Fruit fly (Drosophila melanogaster): ENCODE results near the gene Pglym78.

Pglym78 gene

DNA sequence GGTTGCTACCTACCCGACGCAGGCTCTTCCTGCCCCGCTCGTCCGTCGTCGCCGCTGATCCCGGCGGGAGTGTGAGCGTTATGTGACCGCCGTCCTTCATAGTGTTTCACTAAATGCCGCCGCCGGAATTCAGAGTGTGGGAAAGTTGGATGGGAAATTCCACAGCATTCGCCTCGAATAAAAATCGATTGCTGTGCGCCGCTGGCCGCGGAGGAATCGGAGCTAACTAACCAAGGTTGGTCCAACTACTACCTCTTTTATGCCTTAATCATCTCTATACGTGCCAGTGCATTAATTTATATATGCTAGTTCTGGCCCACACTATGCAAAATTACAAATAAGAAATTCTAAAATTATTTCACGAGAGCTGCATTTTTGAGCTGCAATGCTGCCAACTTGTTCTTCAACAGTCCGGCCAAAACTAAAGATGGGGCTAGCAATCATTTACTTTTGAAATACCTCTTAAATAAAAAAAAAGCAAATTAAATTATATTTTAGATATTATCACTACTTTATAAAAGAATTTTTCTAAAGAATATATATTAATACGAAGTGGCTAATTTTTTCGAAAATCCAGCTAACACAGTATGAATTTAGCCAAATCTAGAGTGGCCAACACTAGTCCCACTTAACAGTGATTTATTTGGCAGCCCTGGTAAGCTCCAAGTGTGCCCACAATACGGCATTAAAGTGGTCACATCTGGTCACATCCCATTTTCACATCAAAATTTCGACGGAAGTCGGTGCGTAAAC, 35.5 kb upstream of the Pglym78 start, which contains the start of the genes alpha-Man-Ib and Pdhb (continued):
- TF ChIP-seq Fer2 (tag; optimal IDR thresholded peaks at IDR 0.05) (peak; percentile 66), CG30431 (GFP tag; optimal IDR thresholded peaks at IDR 0.05) (peak; percentile 68), ase (GFP tag; IDR thresholded peaks at IDR 0.05) (peak; percentile 74), HHEX (GFP tag; optimal IDR thresholded peaks at IDR 0.05) (peak; percentile 44), CG9609 (GFP tag; optimal IDR thresholded peaks at IDR 0.05) (no peak), CG12391 (tag; optimal IDR thresholded peaks at IDR 0.05) (peak; percentile 90), CHES-1-like (GFP tag; optimal IDR thresholded peaks at IDR 0.05) (peak; percentile 19), ttk (GFP tag; IDR thresholded peaks at IDR 0.05) (peak; percentile 56; the same call in 1 of the 2 replicates), Pdp1 (GFP tag; optimal IDR thresholded peaks at IDR 0.05) (peak in 1 of 2 experiments; percentile 55), oc (tag; optimal IDR thresholded peaks at IDR 0.05) (no peak), exex (tag; optimal IDR thresholded peaks at IDR 0.05) (peak; percentile 51), pita (GFP tag; optimal IDR thresholded peaks at IDR 0.05) (no peak), CG10462 (GFP tag; optimal IDR thresholded peaks at IDR 0.05) (peak; percentile 15), CG30020 (tag; optimal IDR thresholded peaks at IDR 0.05) (peak; percentile 76), CG6854 (GFP tag; optimal IDR thresholded peaks at IDR 0.05) (no peak), z (GFP tag; IDR thresholded peaks at IDR 0.05) (no peak), sr (GFP tag; IDR thresholded peaks at IDR 0.05) (no peak), CTCF (GFP tag; optimal IDR thresholded peaks at IDR 0.05) (no peak), CG14441 (GFP tag; IDR thresholded peaks at IDR 0.05) (peak; percentile 73), D19A (tag; optimal IDR thresholded peaks at IDR 0.05) (no peak), amos (GFP tag; IDR thresholded peaks at IDR 0.05; ENCODE audit: partially characterized antibody) (peak; percentile 29; the same call in 1 of the 2 replicates), zfh1 (GFP tag; IDR thresholded peaks at IDR 0.05) (peak; percentile 53; the same call in 2 of the 3 replicates), Dad (GFP tag; optimal IDR thresholded peaks at IDR 0.05) (peak; percentile 25), Mrtf (GFP tag; IDR thresholded peaks at IDR 0.05) (peak; percentile 75; the same call in 2 of the 3 replicates), dm (GFP tag; optimal IDR thresholded peaks at IDR 0.05) (no peak), wor (GFP tag; IDR thresholded peaks at IDR 0.05) (no peak), jigr1 (GFP tag; IDR thresholded peaks at IDR 0.05) (peak; percentile 57; the same call in 1 of the 3 replicates), CG10979 (tag; optimal IDR thresholded peaks at IDR 0.05) (peak; percentile 67), Hmr (GFP tag; optimal IDR thresholded peaks at IDR 0.05) (peak; percentile 80), ham (GFP tag; IDR thresholded peaks at IDR 0.05) (0 out of 2 replicates have a peak, but pooled peaks have one; percentile 34), Ets65A (GFP tag) (peak; percentile 91), CG11093 (GFP tag; IDR thresholded peaks at IDR 0.05) (peak; percentile 63; the same call in 1 of the 3 replicates), schlank (tag; optimal IDR thresholded peaks at IDR 0.05) (peak; percentile 35), CG3065 (GFP tag; optimal IDR thresholded peaks at IDR 0.05) (peak; percentile 56), CG10543 (GFP tag; optimal IDR thresholded peaks at IDR 0.05) (peak; percentile 87), CG12104 (GFP tag; optimal IDR thresholded peaks at IDR 0.05) (peak; percentile 72), dpn (GFP tag; optimal IDR thresholded peaks at IDR 0.05) (peak; percentile 30 to 82), CG11696 (GFP tag; IDR thresholded peaks at IDR 0.05) (no peak), CG13624 (GFP tag; optimal IDR thresholded peaks at IDR 0.05) (peak; percentile 32), CG8290 (GFP tag; optimal IDR thresholded peaks at IDR 0.05) (peak; percentile 64), CG8290 (tag; optimal IDR thresholded peaks at IDR 0.05) (peak in 1 of 2 experiments; percentile 52), aop (GFP tag; IDR thresholded peaks at IDR 0.05) (no peak), CG14667 (GFP tag; IDR thresholded peaks at IDR 0.05) (peak; percentile 80), mld (GFP tag; IDR thresholded peaks at IDR 0.05; ENCODE audit: partially characterized antibody) (no peak), bbx (GFP tag; IDR thresholded peaks at IDR 0.05; ENCODE audit: partially characterized antibody) (no peak), Dp (GFP tag; optimal IDR thresholded peaks at IDR 0.05) (peak; percentile 31), CG16779 (GFP tag; IDR thresholded peaks at IDR 0.05) (peak; percentile 64; the same call in 1 of the 2 replicates), gem (tag; optimal IDR thresholded peaks at IDR 0.05) (peak; percentile 89), zen2 (GFP tag; IDR thresholded peaks at IDR 0.05; ENCODE audit: partially characterized antibody) (no peak), al (GFP tag; IDR thresholded peaks at IDR 0.05) (peak; percentile 85)

All from whole organism, embryonic.